Fruit fly (Drosophila melanogaster): ENCODE results near the gene Crag.

- TF ChIP-seq eg (GFP tag; IDR thresholded peaks at IDR 0.05) (peak; percentile 44; the same call in 1 of the 3 replicates), CG15336 (GFP tag; IDR thresholded peaks at IDR 0.05) (no peak), CG6792 (GFP tag; optimal IDR thresholded peaks at IDR 0.05) (no peak), CG31627 (GFP tag; optimal IDR thresholded peaks at IDR 0.05) (peak; percentile 9), CG9139 (GFP tag; optimal IDR thresholded peaks at IDR 0.05) (peak; percentile 84), lz (GFP tag; optimal IDR thresholded peaks at IDR 0.05) (peak; percentile 21), CG6276 (GFP tag; optimal IDR thresholded peaks at IDR 0.05) (peak; percentile 83), dsx (GFP tag; optimal IDR thresholded peaks at IDR 0.05; ENCODE audit: poor library complexity, severe bottlenecking) (peak; percentile 68), salr (GFP tag; optimal IDR thresholded peaks at IDR 0.05) (no peak), CG10669 (GFP tag; optimal IDR thresholded peaks at IDR 0.05) (peak; percentile 56)
These were observed 767 bp downstream of the Crag start for dm6 chrX:8592437-8593158.
